Worm (Caenorhabditis elegans) whole organism, L2 larva: ENCODE measurements around the gene Y48G9A.11.

Experiments
- blmp-1 ChIP-seq: sonication (generic microtip); optimal IDR thresholded peaks from 2 replicates; lab custom pipeline; 2017; ENCODE audit warnings: missing genetic modification characterization, mild to moderate bottlenecking, missing compliant biosample characterization, antibody characterized with exemption, moderate library complexity; ENCODE audit not compliant: insufficient read depth
- elt-3 ChIP-seq: sonication (generic microtip); optimal IDR thresholded peaks from 2 replicates; lab custom pipeline; 2017; ENCODE audit warnings: missing biosample characterization, missing genetic modification characterization
- mab-5 ChIP-seq: fragments of 150-350 bp; optimal IDR thresholded peaks from 2 replicates; lab custom pipeline; 2014; ENCODE audit warnings: missing biosample characterization, missing genetic modification characterization
- nhr-21 ChIP-seq: fragments of 150-350 bp; optimal IDR thresholded peaks from 2 replicates; lab custom pipeline; 2014; ENCODE audit warnings: missing biosample characterization, missing genetic modification characterization
- peb-1 ChIP-seq: fragments of 150-350 bp; optimal IDR thresholded peaks from 2 replicates; lab custom pipeline; 2014; ENCODE audit warnings: missing biosample characterization, missing genetic modification characterization
- skn-1 ChIP-seq: sonication (generic microtip); optimal IDR thresholded peaks from 2 replicates; lab custom pipeline; 2017; ENCODE audit warnings: missing biosample characterization, missing genetic modification characterization
- unc-62 ChIP-seq: fragments of 150-350 bp; optimal IDR thresholded peaks from 2 replicates; lab custom pipeline; 2014; ENCODE audit warnings: missing biosample characterization, missing genetic modification reagents, missing genetic modification characterization

DNA sequence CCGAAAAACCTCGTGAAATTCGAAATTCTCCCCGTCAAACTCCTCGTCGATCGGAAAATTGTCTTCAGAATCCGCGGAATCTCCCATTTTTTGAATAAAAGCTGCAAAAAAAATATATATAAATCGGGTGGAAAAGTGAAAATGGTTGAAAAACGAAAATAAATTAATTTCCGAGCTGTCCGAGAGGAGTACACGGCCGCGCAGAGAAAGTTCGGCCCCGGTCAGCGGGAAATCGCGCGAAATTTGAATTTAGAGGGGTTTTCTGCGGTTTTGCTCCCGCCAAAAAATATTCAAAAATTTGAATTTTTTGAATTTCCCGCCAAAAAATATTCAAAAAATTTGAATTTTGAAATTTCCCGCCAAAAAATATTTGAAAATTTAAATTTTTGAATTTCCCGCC is at the start of gene Y48G9A.11:
- TF ChIP-seq blmp-1 (tag; lab: Kevin White, UChicago) (no peak), mab-5 (tag; lab: Kevin White, UChicago) (no peak), unc-62 (GFP tag; lab: Kevin White, UChicago) (no peak), peb-1 (tag; lab: Kevin White, UChicago) (no peak), nhr-21 (tag; lab: Kevin White, UChicago) (no peak), elt-3 (no peak), skn-1 (tag; lab: Kevin White, UChicago) (no peak)
